Worm (Caenorhabditis elegans) whole organism, L1 larva: ENCODE measurements around the gene gst-18.
A peak's percentile ranks its signal among the peaks of the same experiment; 100 is the strongest.

Experiments
- C34B4.2 ChIP-seq: sonication (generic microtip); optimal IDR thresholded peaks from 2 replicates; lab custom pipeline; 2017; ENCODE audit warnings: mild to moderate bottlenecking, missing genetic modification characterization, missing compliant biosample characterization
- F16B12.6 ChIP-seq: fragments of 150-350 bp; optimal IDR thresholded peaks from 2 replicates; lab custom pipeline; 2014; ENCODE audit warnings: missing biosample characterization, missing genetic modification characterization
- Y116A8C.19 ChIP-seq: sonication (generic microtip); optimal IDR thresholded peaks from 2 replicates; lab custom pipeline; 2016; ENCODE audit warnings: missing compliant biosample characterization, missing genetic modification characterization, borderline replicate concordance
- blmp-1 ChIP-seq: fragments of 150-350 bp; optimal IDR thresholded peaks from 2 replicates; lab custom pipeline; 2014; ENCODE audit warnings: missing biosample characterization, missing genetic modification characterization
- ceh-8 ChIP-seq: fragments of 200-800 bp; sonication (Bioruptor generic); optimal IDR thresholded peaks from 2 replicates; lab custom pipeline; 2018; ENCODE audit warnings: mild to moderate bottlenecking, missing genetic modification characterization, moderate library complexity, missing compliant biosample characterization
- ceh-82 ChIP-seq, 3 experiments: fragments of 150-350 bp in 1 of 3; sonication (generic microtip) in 2 of 3; optimal IDR thresholded peaks; 2 replicates each; lab custom pipeline; 2014 to 2017; ENCODE audit warnings: missing biosample characterization in 3 of 3, missing genetic modification characterization in 3 of 3
- ceh-88 ChIP-seq: fragments of 200-800 bp; sonication (Bioruptor generic); IDR thresholded peaks from 2 replicates; pipeline ENCODE4 v1.3.6; 2022; ENCODE audit warnings: missing genetic modification characterization, missing compliant biosample characterization
- dsc-1 ChIP-seq: sonication (generic microtip); optimal IDR thresholded peaks from 2 replicates; lab custom pipeline; 2016; ENCODE audit warnings: mild to moderate bottlenecking, missing genetic modification characterization, missing compliant biosample characterization
- efl-1 ChIP-seq, 4 experiments: fragments of 150-350 bp; optimal IDR thresholded peaks in 3 of 4; peaks in 1 of 4; 1 replicate in 1 of 4; 2 replicates in 3 of 4; lab custom pipeline; 2014; ENCODE audit warnings: missing biosample characterization in 2 of 4, missing genetic modification characterization in 2 of 4, missing genetic modification reagents in 2 of 4
- efl-3 ChIP-seq: fragments of 200-800 bp; sonication (Bioruptor generic); optimal IDR thresholded peaks from 2 replicates; lab custom pipeline; 2018; ENCODE audit warnings: mild to moderate bottlenecking, missing genetic modification characterization, missing compliant biosample characterization
- egl-27 ChIP-seq, 2 experiments: fragments of 150-350 bp in 1 of 2; sonication (generic microtip); optimal IDR thresholded peaks; 3 replicates each; lab custom pipeline; 2017 to 2018; ENCODE audit warnings: missing biosample characterization in 2 of 2, missing genetic modification characterization in 2 of 2, missing genetic modification reagents in 2 of 2
- elt-2 ChIP-seq: sonication (generic microtip); optimal IDR thresholded peaks from 2 replicates; lab custom pipeline; 2016; ENCODE audit warnings: missing genetic modification characterization, mild to moderate bottlenecking, inconsistent platforms, missing compliant biosample characterization, missing genetic modification reagents
- elt-3 ChIP-seq, 6 experiments: fragments of 150-350 bp in 1 of 6; sonication (generic microtip); optimal IDR thresholded peaks; 2 replicates each; lab custom pipeline; 2017 to 2018; ENCODE audit warnings: missing biosample characterization in 6 of 6, missing genetic modification characterization in 6 of 6, inconsistent platforms in 1 of 6
- fkh-10 ChIP-seq: sonication (generic microtip); optimal IDR thresholded peaks from 2 replicates; lab custom pipeline; 2017; ENCODE audit warnings: missing biosample characterization, missing genetic modification reagents, missing genetic modification characterization
- fos-1 ChIP-seq: fragments of 150-350 bp; optimal IDR thresholded peaks from 2 replicates; lab custom pipeline; 2014; ENCODE audit warnings: missing biosample characterization, missing genetic modification characterization
- grh-1 ChIP-seq: fragments of 200-800 bp; sonication (Bioruptor generic); IDR thresholded peaks from 2 replicates; pipeline ENCODE4 v1.3.6; 2022; ENCODE audit warnings: missing genetic modification reagents, missing genetic modification characterization, missing compliant biosample characterization
- hlh-17 ChIP-seq: fragments of 200-800 bp; sonication (Bioruptor generic); optimal IDR thresholded peaks from 2 replicates; lab custom pipeline; 2018; ENCODE audit warnings: missing genetic modification characterization, mild to moderate bottlenecking, missing compliant biosample characterization, moderate library complexity, borderline replicate concordance
- hpl-2 ChIP-seq: fragments of 150-350 bp; optimal IDR thresholded peaks from 2 replicates; lab custom pipeline; 2014; ENCODE audit warnings: missing biosample characterization, missing genetic modification reagents, missing genetic modification characterization
- irx-1 ChIP-seq: sonication (generic microtip); optimal IDR thresholded peaks from 2 replicates; lab custom pipeline; 2016; ENCODE audit warnings: missing genetic modification characterization, missing compliant biosample characterization
- isw-1 ChIP-seq: fragments of 200-800 bp; sonication (Bioruptor generic); IDR thresholded peaks from 2 replicates; pipeline ENCODE4 v1.3.6; 2022; ENCODE audit warnings: missing genetic modification characterization, missing compliant biosample characterization
- lin-14 ChIP-seq: fragments of 200-800 bp; sonication (Bioruptor generic); optimal IDR thresholded peaks from 2 replicates; lab custom pipeline; 2018; ENCODE audit warnings: mild to moderate bottlenecking, missing genetic modification characterization, moderate library complexity, missing compliant biosample characterization
- lin-15B ChIP-seq: fragments of 150-350 bp; sonication (generic microtip); optimal IDR thresholded peaks from 3 replicates; lab custom pipeline; 2014; ENCODE audit warnings: missing biosample characterization, missing genetic modification characterization
- lin-39 ChIP-seq: fragments of 150-350 bp; optimal IDR thresholded peaks from 2 replicates; lab custom pipeline; 2014; ENCODE audit warnings: missing biosample characterization, missing genetic modification reagents, missing genetic modification characterization
- lir-3 ChIP-seq: sonication (generic microtip); optimal IDR thresholded peaks from 2 replicates; lab custom pipeline; 2016; ENCODE audit warnings: mild to moderate bottlenecking, missing genetic modification characterization, moderate library complexity, missing compliant biosample characterization; ENCODE audit not compliant: poor library complexity
- mab-9 ChIP-seq: fragments of 200-800 bp; sonication (Bioruptor generic); IDR thresholded peaks from 2 replicates; pipeline ENCODE4 v1.3.6; 2022; ENCODE audit warnings: missing genetic modification reagents, missing genetic modification characterization, missing compliant biosample characterization
- mdl-1 ChIP-seq, 2 experiments: fragments of 150-350 bp; optimal IDR thresholded peaks; 2 replicates each; lab custom pipeline; 2014 to 2017; ENCODE audit warnings: missing biosample characterization in 2 of 2, missing genetic modification characterization in 2 of 2, inconsistent platforms in 1 of 2
- nhr-11 ChIP-seq: fragments of 150-350 bp; optimal IDR thresholded peaks from 2 replicates; lab custom pipeline; 2014; ENCODE audit warnings: missing biosample characterization, missing genetic modification characterization
- nhr-19 ChIP-seq: fragments of 200-800 bp; sonication (Bioruptor generic); conservative IDR thresholded peaks from 2 replicates; pipeline ENCODE4 v1.3.6; 2022; ENCODE audit warnings: missing genetic modification characterization, missing compliant biosample characterization
- nhr-237 ChIP-seq: fragments of 150-350 bp; optimal IDR thresholded peaks from 2 replicates; lab custom pipeline; 2014; ENCODE audit warnings: missing biosample characterization, missing genetic modification characterization
- nhr-47 ChIP-seq: sonication (generic microtip); optimal IDR thresholded peaks from 2 replicates; lab custom pipeline; 2016; ENCODE audit warnings: mild to moderate bottlenecking, missing genetic modification characterization, moderate library complexity, missing compliant biosample characterization
- nhr-76 ChIP-seq: sonication (generic microtip); optimal IDR thresholded peaks from 2 replicates; lab custom pipeline; 2017; ENCODE audit warnings: missing biosample characterization, missing genetic modification characterization
- nhr-77 ChIP-seq: fragments of 150-350 bp; optimal IDR thresholded peaks from 2 replicates; lab custom pipeline; 2014; ENCODE audit warnings: missing biosample characterization, missing genetic modification characterization
- nhr-85 ChIP-seq: sonication (generic microtip); peaks from one replicate; lab custom pipeline; 2016; ENCODE audit warnings: missing genetic modification characterization, inconsistent platforms, missing compliant biosample characterization
- pax-3 ChIP-seq: fragments of 200-800 bp; sonication (Bioruptor generic); optimal IDR thresholded peaks from 2 replicates; lab custom pipeline; 2018; ENCODE audit warnings: mild to moderate bottlenecking, missing genetic modification characterization, moderate library complexity, missing compliant biosample characterization
- skn-1 ChIP-seq: fragments of 150-350 bp; optimal IDR thresholded peaks from 2 replicates; lab custom pipeline; 2014; ENCODE audit warnings: missing biosample characterization, missing genetic modification characterization
- snpc-4 ChIP-seq: fragments of 150-350 bp; optimal IDR thresholded peaks from 2 replicates; lab custom pipeline; 2014; ENCODE audit warnings: missing biosample characterization, missing genetic modification characterization
- sox-4 ChIP-seq: sonication (generic microtip); optimal IDR thresholded peaks from 2 replicates; lab custom pipeline; 2016; ENCODE audit warnings: missing genetic modification characterization, missing compliant biosample characterization
- sptf-1 ChIP-seq: fragments of 150-350 bp; optimal IDR thresholded peaks from 2 replicates; lab custom pipeline; 2014; ENCODE audit warnings: missing biosample characterization, missing genetic modification characterization
- sup-37 ChIP-seq: fragments of 200-800 bp; sonication (Bioruptor generic); optimal IDR thresholded peaks from 2 replicates; lab custom pipeline; 2018; ENCODE audit warnings: mild to moderate bottlenecking, missing genetic modification characterization, missing compliant biosample characterization
- swsn-7 ChIP-seq: sonication (generic microtip); optimal IDR thresholded peaks from 2 replicates; lab custom pipeline; 2016; ENCODE audit warnings: missing genetic modification characterization, missing compliant biosample characterization
- tlp-1 ChIP-seq: fragments of 150-350 bp; optimal IDR thresholded peaks from 2 replicates; lab custom pipeline; 2014; ENCODE audit warnings: missing biosample characterization, missing genetic modification characterization
- unc-130 ChIP-seq: fragments of 150-350 bp; optimal IDR thresholded peaks from 2 replicates; lab custom pipeline; 2017; ENCODE audit warnings: missing biosample characterization, missing genetic modification characterization, inconsistent platforms
- unc-62 ChIP-seq: fragments of 150-350 bp; optimal IDR thresholded peaks from 2 replicates; lab custom pipeline; 2014; ENCODE audit warnings: missing biosample characterization, missing genetic modification reagents, missing genetic modification characterization
- unc-98 ChIP-seq: fragments of 200-800 bp; sonication (Bioruptor generic); IDR thresholded peaks from 2 replicates; pipeline ENCODE4 v1.3.6; 2022; ENCODE audit warnings: missing genetic modification characterization, missing compliant biosample characterization
- xbp-1 ChIP-seq: sonication (generic microtip); optimal IDR thresholded peaks from 2 replicates; lab custom pipeline; 2016; ENCODE audit warnings: missing genetic modification characterization, missing compliant biosample characterization
- zip-4 ChIP-seq: fragments of 200-800 bp; sonication (Bioruptor generic); optimal IDR thresholded peaks from 2 replicates; lab custom pipeline; 2018; ENCODE audit warnings: mild to moderate bottlenecking, missing genetic modification characterization, moderate library complexity, missing compliant biosample characterization
- ztf-4 ChIP-seq: fragments of 150-350 bp; optimal IDR thresholded peaks from 2 replicates; lab custom pipeline; 2014; ENCODE audit warnings: missing biosample characterization, missing genetic modification characterization

Gene gst-18

DNA sequence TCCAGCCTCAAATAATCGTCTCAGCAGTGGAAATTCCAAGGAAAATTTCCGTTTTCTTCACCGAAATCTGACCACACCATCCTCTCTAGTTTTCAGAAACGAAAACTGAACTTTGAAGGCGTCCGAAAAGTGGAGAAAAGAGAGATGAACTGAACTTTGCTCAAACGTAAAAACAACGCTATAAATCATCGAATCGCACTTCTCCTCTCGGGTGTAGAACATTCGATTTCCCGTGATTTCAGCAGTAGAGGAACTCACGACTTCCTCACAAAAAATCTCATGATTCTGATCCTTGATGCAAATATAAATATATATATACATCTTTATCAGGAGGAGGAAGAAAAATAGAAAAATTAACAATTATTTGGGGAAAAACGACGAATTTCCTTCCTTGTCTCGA, 44.5 kb upstream of the gst-18 start (continued):
- TF ChIP-seq skn-1 (tag; lab: Kevin White, UChicago) (no peak), unc-62 (GFP tag; lab: Kevin White, UChicago) (no peak), unc-130 (tag; lab: Kevin White, UChicago) (peak; percentile 42), ceh-82 (tag; optimal IDR thresholded peaks at IDR 0.05; lab: Kevin White, UChicago) (no peak), lin-14 (GFP tag; lab: Kevin White, UChicago) (no peak), zip-4 (GFP tag; lab: Kevin White, UChicago) (no peak), ceh-8 (GFP tag; lab: Kevin White, UChicago) (no peak), fos-1 (tag; lab: Kevin White, UChicago) (no peak), nhr-85 (tag; lab: Kevin White, UChicago) (peak; percentile 66), lin-15B (tag; lab: Kevin White, UChicago) (no peak), efl-1 (optimal IDR thresholded peaks at IDR 0.05; lab: Kevin White, UChicago) (no peak), efl-1 (GFP tag; optimal IDR thresholded peaks at IDR 0.05 in 1 of 2; lab: Kevin White, UChicago) (no peak), nhr-237 (tag; lab: Kevin White, UChicago) (no peak), F16B12.6 (tag; lab: Kevin White, UChicago) (no peak), mab-9 (GFP tag; lab: Robert Waterston, UW) (no peak), sup-37 (GFP tag; lab: Kevin White, UChicago) (no peak), unc-98 (no peak), efl-3 (GFP tag; lab: Kevin White, UChicago) (no peak), irx-1 (tag; lab: Kevin White, UChicago) (no peak), dsc-1 (no peak), sox-4 (no peak), tlp-1 (tag; lab: Kevin White, UChicago) (no peak), nhr-19 (GFP tag; lab: Robert Waterston, UW) (peak; percentile 25), snpc-4 (tag; lab: Kevin White, UChicago) (no peak), nhr-76 (tag; lab: Kevin White, UChicago) (no peak)

ce11 chrII:13673605-13674193, 43.0 kb upstream of the gst-18 start:
- TF ChIP-seq C34B4.2 (no peak), snpc-4 (tag; lab: Kevin White, UChicago) (no peak), mab-9 (GFP tag; lab: Robert Waterston, UW) (no peak), nhr-85 (tag; lab: Kevin White, UChicago) (peak; percentile 78), ceh-82 (tag; optimal IDR thresholded peaks at IDR 0.05; lab: Kevin White, UChicago) (no peak), xbp-1 (tag; lab: Kevin White, UChicago) (no peak), pax-3 (tag; lab: Kevin White, UChicago) (no peak), unc-98 (no peak), nhr-77 (tag; lab: Kevin White, UChicago) (no peak), tlp-1 (tag; lab: Kevin White, UChicago) (no peak), elt-3 (tag; optimal IDR thresholded peaks at IDR 0.05; lab: Kevin White, UChicago) (peak in 2 of 6 experiments; percentile 27 to 59), nhr-19 (GFP tag; lab: Robert Waterston, UW) (0 out of 2 replicates have a peak, but pooled peaks have one; percentile 13), isw-1 (GFP tag; lab: Robert Waterston, UW) (no peak), mdl-1 (tag; optimal IDR thresholded peaks at IDR 0.05; lab: Kevin White, UChicago) (peak in 1 of 2 experiments; percentile 45), nhr-47 (no peak), ceh-8 (GFP tag; lab: Kevin White, UChicago) (no peak), lin-39 (tag; lab: Kevin White, UChicago) (no peak), Y116A8C.19 (tag; lab: Kevin White, UChicago) (no peak), skn-1 (tag; lab: Kevin White, UChicago) (no peak), nhr-11 (tag; lab: Kevin White, UChicago) (no peak), hlh-17 (no peak), nhr-76 (tag; lab: Kevin White, UChicago) (no peak), fkh-10 (no peak), swsn-7 (tag; lab: Kevin White, UChicago) (no peak), elt-2 (tag; lab: Kevin White, UChicago) (no peak), lin-15B (tag; lab: Kevin White, UChicago) (no peak), grh-1 (GFP tag; lab: Robert Waterston, UW) (no peak), lir-3 (tag; lab: Kevin White, UChicago) (no peak), hpl-2 (no peak), unc-62 (GFP tag; lab: Kevin White, UChicago) (no peak), fos-1 (tag; lab: Kevin White, UChicago) (no peak), egl-27 (tag; optimal IDR thresholded peaks at IDR 0.05; lab: Kevin White, UChicago) (no peak), sup-37 (GFP tag; lab: Kevin White, UChicago) (no peak), unc-130 (tag; lab: Kevin White, UChicago) (peak; percentile 10), ztf-4 (tag; lab: Kevin White, UChicago) (no peak), sptf-1 (tag; lab: Kevin White, UChicago) (no peak), ceh-88 (GFP tag; lab: Robert Waterston, UW) (no peak), efl-3 (GFP tag; lab: Kevin White, UChicago) (no peak), blmp-1 (tag; lab: Kevin White, UChicago) (peak; percentile 83)
